Fruit fly (Drosophila melanogaster) Kc167 (cell line): ENCODE data around the gene CG9135.

ENCODE experiments used
- Sin3A ChIP-seq: fragments of >200 bp; optimal IDR thresholded peaks from 2 replicates; lab custom pipeline; 2018; ENCODE audit warnings: missing external identifiers
- h ChIP-seq: fragments of >200 bp; optimal IDR thresholded peaks from 3 replicates; lab custom pipeline; 2018; ENCODE audit warnings: missing external identifiers
- insv ChIP-seq: fragments of >200 bp; optimal IDR thresholded peaks from 3 replicates; lab custom pipeline; 2018; ENCODE audit warnings: missing external identifiers
- psq ChIP-seq: fragments of >200 bp; optimal IDR thresholded peaks from 2 replicates; lab custom pipeline; 2017; ENCODE audit warnings: missing external identifiers

DNA sequence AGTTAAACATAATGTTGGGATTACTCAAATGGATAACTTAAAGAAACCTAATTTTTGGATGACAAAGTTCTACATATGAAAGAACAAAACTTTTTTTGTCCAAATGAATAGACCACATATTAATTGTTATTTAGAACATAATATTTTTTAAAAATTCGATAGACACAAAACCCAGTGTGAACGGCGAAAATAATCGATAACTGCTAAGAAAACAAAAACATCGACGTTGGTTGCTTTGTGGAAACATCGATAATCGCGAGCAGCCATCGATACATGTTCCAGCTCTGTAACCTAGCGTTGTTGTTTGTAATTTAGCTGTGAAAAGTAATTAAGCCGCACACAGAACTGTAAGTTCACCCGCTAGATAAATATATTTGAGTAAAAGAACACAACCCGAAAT lies at the start of gene CG9135:
- no peak for TF ChIP-seq psq (lab: Kevin White, UChicago)
- no peak for TF ChIP-seq h (lab: Kevin White, UChicago)
- TF ChIP-seq Sin3A (lab: Kevin White, UChicago): no peak
- no peak for TF ChIP-seq insv (lab: Kevin White, UChicago)
